Worm (Caenorhabditis elegans) whole organism, early embryonic: ENCODE data around the gene dct-11.
A peak's percentile ranks its signal among the peaks of the same experiment; 100 is the strongest.

ENCODE experiments used
- B0310.2 ChIP-seq: sonication (generic microtip); optimal IDR thresholded peaks from 2 replicates; lab custom pipeline; 2016; ENCODE audit warnings: mild to moderate bottlenecking, missing genetic modification characterization, missing compliant biosample characterization
- F13C5.2 ChIP-seq: sonication (generic microtip); optimal IDR thresholded peaks from 2 replicates; lab custom pipeline; 2017; ENCODE audit warnings: mild to moderate bottlenecking, missing genetic modification characterization, inconsistent platforms, missing compliant biosample characterization
- aly-1 ChIP-seq: sonication (generic microtip); optimal IDR thresholded peaks from 2 replicates; lab custom pipeline; 2016; ENCODE audit warnings: missing genetic modification characterization, missing compliant biosample characterization
- ama-1 ChIP-seq: fragments of 150-350 bp; optimal IDR thresholded peaks from 2 replicates; lab custom pipeline; 2014
- ceh-13 ChIP-seq: fragments of 200-800 bp; sonication (Bioruptor generic); optimal IDR thresholded peaks from 2 replicates; lab custom pipeline; 2018; ENCODE audit warnings: mild to moderate bottlenecking, missing genetic modification characterization, missing compliant biosample characterization
- ceh-36 ChIP-seq: sonication (generic microtip); optimal IDR thresholded peaks from 2 replicates; lab custom pipeline; 2016; ENCODE audit warnings: missing genetic modification characterization, inconsistent platforms, missing compliant biosample characterization
- ets-7 ChIP-seq: sonication (generic microtip); optimal IDR thresholded peaks from 2 replicates; lab custom pipeline; 2016; ENCODE audit warnings: missing genotype, missing genetic modification characterization, missing compliant biosample characterization
- flt-1 ChIP-seq: fragments of 200-800 bp; sonication (Bioruptor generic); IDR thresholded peaks from 2 replicates; pipeline ENCODE4 v1.3.6; 2022; ENCODE audit warnings: missing genetic modification characterization, missing compliant biosample characterization
- hmbx-1 ChIP-seq: sonication (generic microtip); optimal IDR thresholded peaks from 2 replicates; lab custom pipeline; 2016; ENCODE audit warnings: mild to moderate bottlenecking, missing genetic modification characterization, missing compliant biosample characterization
- hmg-4 ChIP-seq: fragments of 200-800 bp; sonication (Bioruptor generic); optimal IDR thresholded peaks from 2 replicates; lab custom pipeline; 2018; ENCODE audit warnings: mild to moderate bottlenecking, missing genetic modification characterization, missing compliant biosample characterization
- hnd-1 ChIP-seq: sonication (generic microtip); optimal IDR thresholded peaks from 2 replicates; lab custom pipeline; 2016; ENCODE audit warnings: missing genetic modification characterization, missing compliant biosample characterization
- pes-1 ChIP-seq: fragments of 200-800 bp; sonication (Bioruptor generic); IDR thresholded peaks from 2 replicates; pipeline ENCODE4 v1.3.6; 2022; ENCODE audit warnings: missing genetic modification reagents, missing genetic modification characterization, missing compliant biosample characterization
- scrt-1 ChIP-seq: fragments of 200-800 bp; sonication (Bioruptor generic); IDR thresholded peaks from 2 replicates; pipeline ENCODE4 v1.3.6; 2022; ENCODE audit warnings: missing genetic modification characterization, missing compliant biosample characterization
- sea-1 ChIP-seq: fragments of 200-800 bp; sonication (Bioruptor generic); conservative IDR thresholded peaks from 2 replicates; pipeline ENCODE4 v1.3.6; 2022; ENCODE audit warnings: missing genetic modification characterization, missing compliant biosample characterization
- tbx-11 ChIP-seq: fragments of 200-800 bp; sonication (Bioruptor generic); IDR thresholded peaks from 2 replicates; pipeline ENCODE4 v1.3.6; 2022; ENCODE audit warnings: missing genetic modification characterization, missing compliant biosample characterization
- tbx-37 ChIP-seq: fragments of 200-800 bp; sonication (Bioruptor generic); conservative IDR thresholded peaks from 2 replicates; pipeline ENCODE4 v1.3.6; 2022; ENCODE audit warnings: missing genetic modification reagents, missing genetic modification characterization, missing compliant biosample characterization
- tra-4 ChIP-seq: sonication (generic microtip); optimal IDR thresholded peaks from 2 replicates; lab custom pipeline; 2017; ENCODE audit warnings: missing genetic modification characterization, missing compliant biosample characterization

dct-11 gene

DNA sequence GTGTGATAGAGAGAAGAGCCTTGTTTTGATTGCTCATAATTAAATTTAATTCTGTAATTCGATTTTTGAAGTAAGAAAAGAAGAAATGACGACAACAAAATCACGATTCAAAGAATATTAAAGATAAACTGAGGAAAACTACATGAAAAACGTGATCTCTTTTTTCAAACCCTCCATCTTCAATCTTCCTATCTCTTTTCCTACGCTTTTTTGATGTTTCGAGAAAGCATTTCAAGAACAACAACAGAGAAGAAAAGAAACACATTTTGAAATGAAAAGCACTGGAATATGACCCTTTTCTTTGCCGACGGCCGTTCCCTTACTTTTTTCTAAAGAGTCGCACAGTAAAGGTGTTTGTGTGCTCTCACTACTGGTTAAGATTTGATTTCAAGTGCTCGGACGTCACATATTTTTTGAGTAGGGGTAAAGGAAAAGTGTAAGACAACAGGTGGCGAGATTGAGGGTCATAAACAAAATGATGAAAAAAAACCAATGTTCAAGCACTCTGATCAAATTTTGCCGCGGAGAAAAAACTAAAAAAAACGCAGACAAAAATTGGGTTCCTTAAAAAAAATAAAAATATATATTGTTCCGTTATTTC is 33.6 kb downstream of the dct-11 start, which contains the start of gene F13D11.3:
TSS of gene F13D11.3 (minus strand) at position 51 of the 601 bp plus-strand sequence.
- TF ChIP-seq hmbx-1 (tag; lab: Kevin White, UChicago): no peak
- no peak for TF ChIP-seq pes-1 (GFP tag; lab: Robert Waterston, UW)
- no peak for TF ChIP-seq scrt-1 (GFP tag; lab: Robert Waterston, UW)
- TF ChIP-seq sea-1: no peak
- no peak for TF ChIP-seq hmg-4 (GFP tag; lab: Kevin White, UChicago)
- TF ChIP-seq tbx-11 (GFP tag; lab: Robert Waterston, UW): no peak
- no peak for TF ChIP-seq tbx-37 (GFP tag; lab: Robert Waterston, UW)
- TF ChIP-seq ceh-36 (tag; lab: Kevin White, UChicago): no peak
- TF ChIP-seq ama-1 (lab: Kevin White, UChicago): no peak
- no peak for TF ChIP-seq B0310.2
- TF ChIP-seq tra-4 (tag; lab: Kevin White, UChicago): no peak
- TF ChIP-seq aly-1: no peak
- no peak for TF ChIP-seq flt-1 (GFP tag; lab: Robert Waterston, UW)
- TF ChIP-seq F13C5.2 (tag; lab: Kevin White, UChicago): no peak
- TF ChIP-seq ets-7 (tag; lab: Kevin White, UChicago): no peak

DNA sequence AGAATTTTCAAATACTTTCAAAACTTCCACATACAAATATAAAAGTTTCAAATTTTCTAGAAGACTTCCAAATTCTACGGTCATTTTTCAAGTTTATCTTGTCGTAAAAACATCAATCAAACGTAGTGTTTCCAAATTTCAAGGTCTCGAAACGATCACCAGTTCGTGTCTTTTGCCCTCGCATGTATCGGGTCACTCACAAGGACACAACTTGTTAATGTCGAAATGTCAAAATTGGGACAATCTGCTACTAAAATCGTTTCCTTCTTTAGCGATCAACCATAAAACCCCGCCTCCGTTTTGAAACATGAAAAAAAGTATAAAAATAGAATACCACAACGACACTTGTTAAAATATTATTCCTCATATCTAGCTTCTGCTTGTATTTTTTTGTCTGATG is 36.1 kb downstream of the dct-11 start:
- TF ChIP-seq hmbx-1 (tag; lab: Kevin White, UChicago) (no peak), sea-1 (no peak), hnd-1 (no peak), F13C5.2 (tag; lab: Kevin White, UChicago) (no peak), tbx-11 (GFP tag; lab: Robert Waterston, UW) (no peak), hmg-4 (GFP tag; lab: Kevin White, UChicago) (no peak), ama-1 (lab: Kevin White, UChicago) (no peak), pes-1 (GFP tag; lab: Robert Waterston, UW) (no peak), scrt-1 (GFP tag; lab: Robert Waterston, UW) (no peak)

DNA sequence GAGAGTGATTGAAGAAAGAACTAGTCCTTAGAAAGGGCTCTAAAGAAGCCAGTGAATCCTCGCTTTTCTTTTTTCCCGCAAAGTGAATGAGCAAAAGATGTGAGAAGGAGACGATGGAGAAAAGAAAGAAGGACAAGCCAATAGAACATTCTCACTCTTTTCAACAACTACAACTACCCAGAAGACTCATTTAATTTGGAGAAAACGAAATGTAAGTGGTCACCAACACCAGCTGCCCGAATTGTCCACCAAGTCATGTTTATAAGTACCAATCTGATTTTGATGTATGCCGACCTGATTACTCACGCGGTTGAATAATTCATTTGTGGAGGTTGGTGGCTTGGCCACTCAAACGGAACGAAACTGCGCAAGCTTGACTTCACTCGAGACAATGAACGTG is 37.0 kb downstream of the dct-11 start:
- TF ChIP-seq scrt-1 (GFP tag; lab: Robert Waterston, UW) (no peak), tbx-11 (GFP tag; lab: Robert Waterston, UW) (no peak), hnd-1 (no peak), ceh-36 (tag; lab: Kevin White, UChicago) (no peak), B0310.2 (no peak), ceh-13 (GFP tag; lab: Kevin White, UChicago) (no peak), aly-1 (no peak), pes-1 (GFP tag; lab: Robert Waterston, UW) (no peak), tra-4 (tag; lab: Kevin White, UChicago) (no peak), flt-1 (GFP tag; lab: Robert Waterston, UW) (no peak), ama-1 (lab: Kevin White, UChicago) (no peak), F13C5.2 (tag; lab: Kevin White, UChicago) (no peak), ets-7 (tag; lab: Kevin White, UChicago) (no peak), tbx-37 (GFP tag; lab: Robert Waterston, UW) (no peak), hmbx-1 (tag; lab: Kevin White, UChicago) (no peak), hmg-4 (GFP tag; lab: Kevin White, UChicago) (no peak)

DNA sequence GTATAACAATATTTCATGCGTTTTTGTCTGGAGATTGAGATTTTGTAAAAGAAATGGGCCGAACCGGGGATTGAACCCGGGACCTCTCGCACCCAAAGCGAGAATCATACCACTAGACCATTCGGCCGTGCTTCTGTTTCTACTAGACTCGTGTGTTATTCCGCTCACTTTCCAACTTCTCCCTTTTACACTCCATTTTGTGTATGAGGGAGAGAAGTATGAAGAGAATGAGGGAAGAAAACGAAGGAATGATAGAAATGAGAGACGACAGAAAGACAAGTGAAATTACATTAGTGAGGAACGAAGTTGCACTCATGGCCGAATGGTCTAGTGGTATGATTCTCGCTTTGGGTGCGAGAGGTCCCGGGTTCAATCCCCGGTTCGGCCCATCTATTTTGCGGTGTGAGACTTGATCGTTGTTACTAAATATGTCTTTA is 38.4 kb downstream of the dct-11 start:
- peak; percentile 46 for TF ChIP-seq ceh-13 (GFP tag; lab: Kevin White, UChicago)
- peak; percentile 76 for TF ChIP-seq tbx-37 (GFP tag; lab: Robert Waterston, UW)
- TF ChIP-seq tra-4 (tag; lab: Kevin White, UChicago): peak; percentile 24
- TF ChIP-seq hmg-4 (GFP tag; lab: Kevin White, UChicago): peak; percentile 88
- peak; percentile 54 for TF ChIP-seq flt-1 (GFP tag; lab: Robert Waterston, UW)
- peak; percentile 39 for TF ChIP-seq aly-1
- peak; percentile 88 for TF ChIP-seq sea-1
- TF ChIP-seq B0310.2: peak; percentile 66
- peak; percentile 21 for TF ChIP-seq hmbx-1 (tag; lab: Kevin White, UChicago)
- TF ChIP-seq hnd-1: peak; percentile 84
- peak; percentile 60 for TF ChIP-seq ets-7 (tag; lab: Kevin White, UChicago)
- TF ChIP-seq ama-1 (lab: Kevin White, UChicago): no peak
- TF ChIP-seq pes-1 (GFP tag; lab: Robert Waterston, UW): peak; percentile 85
- peak; percentile 68 for TF ChIP-seq ceh-36 (tag; lab: Kevin White, UChicago)
- peak; percentile 88 for TF ChIP-seq scrt-1 (GFP tag; lab: Robert Waterston, UW)
- peak; percentile 96 for TF ChIP-seq F13C5.2 (tag; lab: Kevin White, UChicago)
- peak; percentile 89 for TF ChIP-seq tbx-11 (GFP tag; lab: Robert Waterston, UW)

DNA sequence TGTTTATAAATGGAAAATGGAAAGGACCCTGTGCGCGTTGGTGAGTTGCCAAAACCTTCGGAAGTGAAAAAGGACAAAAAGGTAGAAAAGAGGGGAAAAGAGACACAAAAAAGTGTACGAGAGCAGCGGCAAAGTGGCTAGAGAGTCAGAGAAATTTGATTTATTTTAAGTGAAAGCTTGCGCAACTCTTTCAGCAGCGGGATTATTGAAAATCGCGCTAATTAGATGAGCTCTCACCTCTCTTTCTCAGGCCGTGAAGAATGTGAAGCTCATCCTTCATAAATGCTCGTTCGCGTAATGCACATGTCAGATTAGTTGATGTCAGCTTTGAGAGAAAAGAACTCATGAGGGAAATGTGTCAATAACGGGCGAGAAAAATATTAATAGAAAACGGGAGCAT is 40.3 kb downstream of the dct-11 start:
- TF ChIP-seq tbx-37 (GFP tag; lab: Robert Waterston, UW) (no peak), ama-1 (lab: Kevin White, UChicago) (no peak), B0310.2 (no peak), F13C5.2 (tag; lab: Kevin White, UChicago) (no peak), flt-1 (GFP tag; lab: Robert Waterston, UW) (no peak), ceh-13 (GFP tag; lab: Kevin White, UChicago) (no peak), hnd-1 (no peak), ets-7 (tag; lab: Kevin White, UChicago) (no peak), tra-4 (tag; lab: Kevin White, UChicago) (no peak), ceh-36 (tag; lab: Kevin White, UChicago) (no peak), scrt-1 (GFP tag; lab: Robert Waterston, UW) (no peak), aly-1 (no peak), tbx-11 (GFP tag; lab: Robert Waterston, UW) (no peak), hmg-4 (GFP tag; lab: Kevin White, UChicago) (no peak)

DNA sequence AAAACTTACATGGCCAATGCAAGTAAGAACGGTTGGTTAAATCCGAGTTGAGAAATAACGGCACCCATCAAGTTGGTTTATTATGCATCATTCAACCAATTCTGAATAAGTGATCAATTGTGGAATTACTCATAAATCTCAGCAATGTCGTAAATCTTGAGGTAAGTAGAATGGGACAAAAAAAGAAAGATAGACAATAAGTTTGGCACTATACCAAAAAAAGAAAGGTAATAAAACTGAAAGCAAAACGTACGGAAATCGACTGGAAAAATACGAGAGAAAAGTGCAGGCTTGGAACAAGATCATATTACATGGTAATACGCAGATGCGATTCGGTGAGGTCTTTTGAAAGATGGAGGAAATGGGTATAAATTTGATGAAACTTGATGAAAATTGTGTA is 40.9 kb downstream of the dct-11 start, which contains the start of gene F46G11.4:
TSS of gene F46G11.4 (minus strand) at position 101 of the 400 bp plus-strand sequence.
- TF ChIP-seq aly-1: no peak
- no peak for TF ChIP-seq hmbx-1 (tag; lab: Kevin White, UChicago)
- no peak for TF ChIP-seq sea-1
- no peak for TF ChIP-seq ceh-13 (GFP tag; lab: Kevin White, UChicago)
- no peak for TF ChIP-seq ets-7 (tag; lab: Kevin White, UChicago)
- TF ChIP-seq scrt-1 (GFP tag; lab: Robert Waterston, UW): no peak
- TF ChIP-seq ama-1 (lab: Kevin White, UChicago): no peak
- TF ChIP-seq flt-1 (GFP tag; lab: Robert Waterston, UW): no peak
- TF ChIP-seq hnd-1: no peak
- no peak for TF ChIP-seq tra-4 (tag; lab: Kevin White, UChicago)
- no peak for TF ChIP-seq pes-1 (GFP tag; lab: Robert Waterston, UW)
- TF ChIP-seq ceh-36 (tag; lab: Kevin White, UChicago): no peak
- no peak for TF ChIP-seq B0310.2
- no peak for TF ChIP-seq tbx-11 (GFP tag; lab: Robert Waterston, UW)
- no peak for TF ChIP-seq hmg-4 (GFP tag; lab: Kevin White, UChicago)
- TF ChIP-seq F13C5.2 (tag; lab: Kevin White, UChicago): no peak
